Worm (Caenorhabditis elegans): Measurements from ENCODE around the gene bud-31.

Gene bud-31

DNA sequence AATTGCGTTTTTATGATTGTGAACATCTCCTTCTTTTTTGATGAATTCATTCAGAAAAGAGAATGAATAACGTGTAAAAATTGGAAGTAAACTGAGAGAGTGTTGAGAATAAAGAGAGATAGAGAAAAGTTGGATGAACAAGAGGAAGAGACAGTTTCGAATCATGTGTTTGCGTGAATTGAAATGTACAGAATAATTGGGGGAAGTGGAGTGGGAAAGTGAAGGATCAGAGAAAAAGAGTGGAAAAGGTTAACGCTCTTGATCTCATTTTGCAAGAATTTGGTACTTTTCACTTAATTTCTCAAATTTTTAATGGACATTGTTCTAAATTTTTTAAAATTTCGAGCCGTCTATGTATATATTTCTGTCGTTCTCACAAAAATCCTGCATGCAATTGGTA is 37.0 kb upstream of the bud-31 start:
- TF ChIP-seq daf-8 (GFP tag; IDR thresholded peaks at IDR 0.05) (no peak), unc-62 (GFP tag; optimal IDR thresholded peaks at IDR 0.05 in 1 of 2) (peak in 1 of 2 experiments; percentile 55), unc-62 (tag; optimal IDR thresholded peaks at IDR 0.05) (no peak)

ce11 chrIII:9731313-9731912 is 35.1 kb upstream of the bud-31 start:
- peak; percentile 83 for TF ChIP-seq ceh-20 (GFP tag; IDR thresholded peaks at IDR 0.05)
- peak; percentile 26; the same call in 1 of the 2 replicates for TF ChIP-seq ZK337.2 (GFP tag; IDR thresholded peaks at IDR 0.05)
- no peak for TF ChIP-seq gei-8 (GFP tag; optimal IDR thresholded peaks at IDR 0.05)
- TF ChIP-seq tra-1 (GFP tag; IDR thresholded peaks at IDR 0.05), result peak; percentile 64; the same call in 1 of the 2 replicates
- peak in 1 of 2 experiments; percentile 99 for TF ChIP-seq unc-62 (GFP tag; optimal IDR thresholded peaks at IDR 0.05 in 1 of 2)
- no peak for TF ChIP-seq unc-62 (tag; optimal IDR thresholded peaks at IDR 0.05)
- no peak for TF ChIP-seq lin-15B (tag; optimal IDR thresholded peaks at IDR 0.05)
- TF ChIP-seq nhr-11 (tag; optimal IDR thresholded peaks at IDR 0.05), result peak; percentile 16

- no peak for TF ChIP-seq ceh-28 (tag; optimal IDR thresholded peaks at IDR 0.05)
- TF ChIP-seq aha-1 (tag), result peak; percentile 80
Measured at ce11 chrIII:9730407-9730806, 34.1 kb upstream of the bud-31 start.

- TF ChIP-seq daf-8 (GFP tag; IDR thresholded peaks at IDR 0.05) (no peak), ZK546.5 (tag; optimal IDR thresholded peaks at IDR 0.05) (no peak), lin-39 (tag; optimal IDR thresholded peaks at IDR 0.05) (no peak), daf-12 (tag; optimal IDR thresholded peaks at IDR 0.05) (no peak), snpc-1.2 (GFP tag; IDR thresholded peaks at IDR 0.05) (no peak), nhr-76 (tag; optimal IDR thresholded peaks at IDR 0.05) (no peak), ctbp-1 (GFP tag; IDR thresholded peaks at IDR 0.05) (no peak), T26A8.4 (GFP tag; IDR thresholded peaks at IDR 0.05) (no peak), aly-2 (tag; optimal IDR thresholded peaks at IDR 0.05) (no peak), hif-1 (tag; optimal IDR thresholded peaks at IDR 0.05) (no peak), F10B5.3 (tag; optimal IDR thresholded peaks at IDR 0.05) (no peak), lir-3 (tag; optimal IDR thresholded peaks at IDR 0.05) (no peak), set-16 (GFP tag; IDR thresholded peaks at IDR 0.05) (no peak)
Measured at ce11 chrIII:9727439-9727838, 31.1 kb upstream of the bud-31 start, which contains the start of gene C07A9.12. C07A9.12 (minus strand) TSS chrIII:9727539.

- TF ChIP-seq zag-1 (tag; optimal IDR thresholded peaks at IDR 0.05) (no peak), nhr-102 (tag; optimal IDR thresholded peaks at IDR 0.05) (no peak), zfp-2 (tag; optimal IDR thresholded peaks at IDR 0.05) (no peak), mes-2 (tag; optimal IDR thresholded peaks at IDR 0.05; ENCODE audit: poor library complexity, severe bottlenecking) (no peak), nhr-10 (tag; optimal IDR thresholded peaks at IDR 0.05) (no peak), ces-1 (GFP tag; optimal IDR thresholded peaks at IDR 0.05) (no peak), duxl-1 (tag; optimal IDR thresholded peaks at IDR 0.05; ENCODE audit: poor library complexity) (no peak), nhr-6 (tag; optimal IDR thresholded peaks at IDR 0.05) (no peak), nhr-111 (GFP tag; optimal IDR thresholded peaks at IDR 0.05) (no peak), nhr-41 (GFP tag; IDR thresholded peaks at IDR 0.05) (no peak), pqm-1 (tag; optimal IDR thresholded peaks at IDR 0.05) (no peak), nhr-48 (tag; optimal IDR thresholded peaks at IDR 0.05) (no peak), lsy-2 (tag; optimal IDR thresholded peaks at IDR 0.05) (no peak)
Measured at ce11 chrIII:9725114-9725513, 28.8 kb upstream of the bud-31 start, which contains the start of gene clec-162. clec-162 (minus strand) TSS chrIII:9725214.
